Worm (Caenorhabditis elegans) whole organism, L4/young adult: Measurements from ENCODE around the gene F44D12.8.

Experiments
- W03F9.2 ChIP-seq: fragments of 150-350 bp; optimal IDR thresholded peaks from 2 replicates; lab custom pipeline; 2014; ENCODE audit warnings: missing biosample characterization, missing genetic modification characterization
- dao-5 ChIP-seq: sonication (generic microtip); optimal IDR thresholded peaks from 2 replicates; lab custom pipeline; 2016; ENCODE audit warnings: missing genotype, missing genetic modification characterization, moderate library complexity, missing compliant biosample characterization

- TF ChIP-seq W03F9.2 (tag; lab: Kevin White, UChicago) (no peak), dao-5 (tag; lab: Kevin White, UChicago) (no peak)
These were observed 24.0 kb downstream of the F44D12.8 start, which contains the start of gene T04B2.3 for ce11 chrIV:10047108-10047507.
